Worm (Caenorhabditis elegans) whole organism, L1 larva: Measurements from ENCODE around the gene fbxa-86.

Source experiments
- elt-3 ChIP-seq, 6 experiments: fragments of 150-350 bp in 1 of 6; sonication (generic microtip); optimal IDR thresholded peaks; 2 replicates each; lab custom pipeline; 2017 to 2018; ENCODE audit warnings: missing biosample characterization in 6 of 6, missing genetic modification characterization in 6 of 6, inconsistent platforms in 1 of 6
- hpl-2 ChIP-seq: fragments of 150-350 bp; optimal IDR thresholded peaks from 2 replicates; lab custom pipeline; 2014; ENCODE audit warnings: missing biosample characterization, missing genetic modification reagents, missing genetic modification characterization
- lin-39 ChIP-seq: fragments of 150-350 bp; optimal IDR thresholded peaks from 2 replicates; lab custom pipeline; 2014; ENCODE audit warnings: missing biosample characterization, missing genetic modification reagents, missing genetic modification characterization
- nhr-71 ChIP-seq: sonication (generic microtip); optimal IDR thresholded peaks from 2 replicates; lab custom pipeline; 2016; ENCODE audit warnings: mild to moderate bottlenecking, missing genetic modification characterization, moderate library complexity, missing compliant biosample characterization

- TF ChIP-seq hpl-2 (GFP tag; lab: Kevin White, UChicago): no peak
- TF ChIP-seq elt-3 (tag; optimal IDR thresholded peaks at IDR 0.05; lab: Kevin White, UChicago): no peak
- no peak for TF ChIP-seq nhr-71
- no peak for TF ChIP-seq lin-39 (tag; lab: Kevin White, UChicago)
Observed at ce11 chrIV:4945771-4946170, 8.0 kb upstream of the fbxa-86 start, which contains the start of gene str-169.
